Worm (Caenorhabditis elegans) whole organism, L3 larva: ENCODE results near the gene nhr-189.

ENCODE experiments used
- ama-1 ChIP-seq: fragments of 150-350 bp; optimal IDR thresholded peaks from 2 replicates; lab custom pipeline; 2018
- elt-1 ChIP-seq: fragments of 150-350 bp; optimal IDR thresholded peaks from 2 replicates; lab custom pipeline; 2014; ENCODE audit warnings: missing biosample characterization, missing genetic modification characterization
- jun-1 ChIP-seq: fragments of 150-350 bp; optimal IDR thresholded peaks from 2 replicates; lab custom pipeline; 2014; ENCODE audit warnings: missing biosample characterization, missing genetic modification reagents, missing genetic modification characterization
- mdl-1 ChIP-seq: fragments of 150-350 bp; optimal IDR thresholded peaks from 2 replicates; lab custom pipeline; 2014; ENCODE audit warnings: missing biosample characterization, missing genetic modification characterization
- nhr-11 ChIP-seq: fragments of 150-350 bp; optimal IDR thresholded peaks from 2 replicates; lab custom pipeline; 2014; ENCODE audit warnings: missing biosample characterization, missing genetic modification characterization
- nhr-23 ChIP-seq: fragments of 150-350 bp; optimal IDR thresholded peaks from 2 replicates; lab custom pipeline; 2014; ENCODE audit warnings: missing biosample characterization, missing genetic modification reagents, missing genetic modification characterization
- pha-4 ChIP-seq: fragments of 150-350 bp; optimal IDR thresholded peaks from 2 replicates; lab custom pipeline; 2014; ENCODE audit warnings: missing biosample characterization, missing genetic modification reagents, missing genetic modification characterization
- tbx-2 ChIP-seq: sonication (generic microtip); optimal IDR thresholded peaks from 2 replicates; lab custom pipeline; 2016; ENCODE audit warnings: mild to moderate bottlenecking, missing genetic modification characterization, missing compliant biosample characterization
- unc-39 ChIP-seq: sonication (generic microtip); optimal IDR thresholded peaks from 4 replicates; lab custom pipeline; 2017; ENCODE audit warnings: missing biosample characterization, missing genetic modification characterization

DNA sequence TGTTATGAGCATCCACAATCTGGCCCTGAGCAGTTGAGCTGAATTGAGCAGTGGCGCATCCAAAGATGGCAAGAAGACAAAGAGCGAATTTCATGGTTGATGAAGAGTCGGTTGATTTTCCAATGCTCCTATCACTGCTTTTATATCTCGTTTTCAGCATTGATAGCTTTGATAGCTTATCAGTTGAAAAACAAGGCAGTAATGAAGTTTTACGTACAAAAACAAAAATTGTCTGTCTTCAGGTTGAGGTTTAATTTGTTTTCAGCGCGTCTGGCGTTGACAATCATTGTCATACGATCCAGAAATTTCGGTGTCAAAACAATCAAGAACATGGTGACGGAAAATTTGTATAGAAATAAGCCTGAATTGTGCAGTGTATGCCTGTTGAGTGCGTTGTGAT lies 48.5 kb downstream of the nhr-189 start, which contains the start of gene scl-13:
- TF ChIP-seq mdl-1 (no peak), pha-4 (no peak), nhr-11 (tag; lab: Kevin White, UChicago) (no peak), unc-39 (tag; lab: Kevin White, UChicago) (no peak), tbx-2 (tag; lab: Kevin White, UChicago) (no peak), elt-1 (tag; lab: Kevin White, UChicago) (no peak), jun-1 (no peak), ama-1 (lab: Kevin White, UChicago) (no peak), nhr-23 (tag; lab: Kevin White, UChicago) (no peak)
